Fruit fly (Drosophila melanogaster) whole organism, embryonic: ENCODE measurements around the gene Pex7.

Source experiments
- B-H1 ChIP-seq: fragments of 200-800 bp; sonication (Bioruptor generic); IDR thresholded peaks from 3 replicates; pipeline ENCODE4 v1.3.6; 2022; ENCODE audit warnings: missing biosample characterization, missing genetic modification characterization
- Blimp-1 ChIP-seq: fragments of 200-800 bp; sonication (Bioruptor generic); optimal IDR thresholded peaks from 3 replicates; lab custom pipeline; 2018; ENCODE audit warnings: missing biosample characterization, missing genetic modification characterization, mild to moderate bottlenecking, moderate library complexity, missing genetic modification reagents
- CG12236 ChIP-seq: fragments of 200-800 bp; sonication (Bioruptor generic); optimal IDR thresholded peaks from 2 replicates; lab custom pipeline; 2016; ENCODE audit warnings: missing biosample characterization, missing genetic modification characterization
- CG13296 ChIP-seq: fragments of 200-800 bp; sonication (Bioruptor generic); optimal IDR thresholded peaks from 3 replicates; lab custom pipeline; 2018; ENCODE audit warnings: missing biosample characterization, mild to moderate bottlenecking, missing genetic modification characterization
- CG13624 ChIP-seq: fragments of 200-800 bp; sonication (Bioruptor generic); optimal IDR thresholded peaks from 2 replicates; lab custom pipeline; 2016; ENCODE audit warnings: missing biosample characterization, missing genetic modification characterization
- CG15269 ChIP-seq: fragments of 200-800 bp; sonication (Bioruptor generic); optimal IDR thresholded peaks from 2 replicates; lab custom pipeline; 2018; ENCODE audit warnings: missing biosample characterization, mild to moderate bottlenecking, missing genetic modification characterization, moderate library complexity
- CG1602 ChIP-seq: fragments of 200-800 bp; sonication (Bioruptor generic); optimal IDR thresholded peaks from 3 replicates; lab custom pipeline; 2016; ENCODE audit warnings: missing biosample characterization, missing genetic modification characterization
- CG1603 ChIP-seq: fragments of 200-800 bp; sonication (Bioruptor generic); optimal IDR thresholded peaks from 2 replicates; lab custom pipeline; 2019; ENCODE audit warnings: missing biosample characterization, mild to moderate bottlenecking, missing genetic modification characterization, moderate library complexity
- CG2199 ChIP-seq: fragments of 200-800 bp; sonication (Bioruptor generic); IDR thresholded peaks from 3 replicates; pipeline ENCODE4 v1.3.6; 2022; ENCODE audit warnings: missing biosample characterization, missing genetic modification characterization
- CG31388 ChIP-seq: fragments of 200-800 bp; sonication (Bioruptor generic); optimal IDR thresholded peaks from 2 replicates; lab custom pipeline; 2016; ENCODE audit warnings: missing biosample characterization, missing genetic modification characterization
- CG6689 ChIP-seq: fragments of 200-800 bp; sonication (Bioruptor generic); IDR thresholded peaks from 2 replicates; pipeline ENCODE4 v1.3.6; 2022; ENCODE audit warnings: missing biosample characterization, missing genetic modification characterization
- CG6791 ChIP-seq: fragments of 200-800 bp; sonication (Bioruptor generic); IDR thresholded peaks from 3 replicates; pipeline ENCODE4 v1.3.6; 2022; ENCODE audit warnings: missing biosample characterization, missing genetic modification characterization; ENCODE audit not compliant: partially characterized antibody
- CG7271 ChIP-seq: fragments of 200-800 bp; sonication (Bioruptor generic); optimal IDR thresholded peaks from 2 replicates; lab custom pipeline; 2018; ENCODE audit warnings: missing biosample characterization, mild to moderate bottlenecking, missing genetic modification characterization, moderate library complexity
- CG7556 ChIP-seq: fragments of 200-800 bp; sonication (Bioruptor generic); optimal IDR thresholded peaks from 2 replicates; lab custom pipeline; 2017; ENCODE audit warnings: missing biosample characterization, mild to moderate bottlenecking, missing genetic modification characterization
- CG7963 ChIP-seq: fragments of 200-800 bp; sonication (Bioruptor generic); IDR thresholded peaks from 3 replicates; pipeline ENCODE4 v1.3.6; 2022; ENCODE audit warnings: missing biosample characterization, missing genetic modification characterization; ENCODE audit not compliant: partially characterized antibody
- CG7987 ChIP-seq: fragments of 200-800 bp; sonication (Bioruptor generic); optimal IDR thresholded peaks from 2 replicates; lab custom pipeline; 2018; ENCODE audit warnings: missing biosample characterization, mild to moderate bottlenecking, missing genetic modification characterization, moderate library complexity
- CG8765 ChIP-seq: fragments of 200-800 bp; sonication (Bioruptor generic); IDR thresholded peaks from 2 replicates; pipeline ENCODE4 v1.3.6; 2022; ENCODE audit warnings: missing biosample characterization, missing genetic modification characterization
- CG8924 ChIP-seq: fragments of 200-800 bp; optimal IDR thresholded peaks from 3 replicates; lab custom pipeline; 2019; ENCODE audit warnings: missing biosample characterization, mild to moderate bottlenecking, missing genetic modification characterization, moderate library complexity
- CG8944 ChIP-seq: fragments of 200-800 bp; sonication (Bioruptor generic); optimal IDR thresholded peaks from 3 replicates; lab custom pipeline; 2016; ENCODE audit warnings: missing biosample characterization, missing genetic modification characterization
- CG9215 ChIP-seq: fragments of 200-800 bp; sonication (Bioruptor generic); IDR thresholded peaks from 2 replicates; pipeline ENCODE4 v1.3.6; 2022; ENCODE audit warnings: missing biosample characterization, missing genetic modification characterization
- CG9876 ChIP-seq: fragments of 200-800 bp; sonication (Bioruptor generic); optimal IDR thresholded peaks from 2 replicates; lab custom pipeline; 2016; ENCODE audit warnings: missing biosample characterization, missing genetic modification characterization
- CkIIα-i1 ChIP-seq: fragments of 200-800 bp; sonication (Bioruptor generic); IDR thresholded peaks from 2 replicates; pipeline ENCODE4 v1.3.6; 2022; ENCODE audit warnings: missing biosample characterization, missing genetic modification characterization
- CoRest ChIP-seq: fragments of 200-800 bp; sonication (Bioruptor generic); optimal IDR thresholded peaks from 3 replicates; lab custom pipeline; 2018; ENCODE audit warnings: missing biosample characterization, mild to moderate bottlenecking, missing genetic modification characterization, moderate library complexity
- Dip3 ChIP-seq: fragments of 200-800 bp; sonication (Bioruptor generic); optimal IDR thresholded peaks from 3 replicates; lab custom pipeline; 2016; ENCODE audit warnings: missing biosample characterization, missing genetic modification characterization
- Dref ChIP-seq: fragments of 200-800 bp; sonication (Bioruptor generic); IDR thresholded peaks from 2 replicates; pipeline ENCODE4 v1.3.6; 2022; ENCODE audit warnings: missing biosample characterization, missing genetic modification characterization
- Drgx ChIP-seq: fragments of 200-800 bp; sonication (Bioruptor generic); IDR thresholded peaks from 2 replicates; pipeline ENCODE4 v1.3.6; 2022; ENCODE audit warnings: missing biosample characterization, missing genetic modification characterization
- Ets97D ChIP-seq: fragments of 200-800 bp; sonication (Bioruptor generic); optimal IDR thresholded peaks from 3 replicates; lab custom pipeline; 2016; ENCODE audit warnings: missing biosample characterization, missing genetic modification characterization
- HHEX ChIP-seq: fragments of 200-800 bp; sonication (Bioruptor generic); optimal IDR thresholded peaks from 3 replicates; lab custom pipeline; 2017; ENCODE audit warnings: missing biosample characterization, mild to moderate bottlenecking, missing genetic modification characterization, missing genetic modification reagents
- HLH54F ChIP-seq: fragments of 200-800 bp; sonication (Bioruptor generic); optimal IDR thresholded peaks from 3 replicates; lab custom pipeline; 2016; ENCODE audit warnings: missing biosample characterization, missing genetic modification characterization
- Oli ChIP-seq: fragments of 200-800 bp; sonication (Bioruptor generic); optimal IDR thresholded peaks from 2 replicates; lab custom pipeline; 2018; ENCODE audit warnings: missing biosample characterization, mild to moderate bottlenecking, missing genetic modification characterization, moderate library complexity
- Opbp ChIP-seq: fragments of 200-800 bp; sonication (Bioruptor generic); IDR thresholded peaks from 3 replicates; pipeline ENCODE4 v1.3.6; 2022; ENCODE audit warnings: missing biosample characterization, missing genetic modification characterization; ENCODE audit not compliant: partially characterized antibody
- Poxn ChIP-seq: fragments of 200-800 bp; sonication (Bioruptor generic); IDR thresholded peaks from 2 replicates; pipeline ENCODE4 v1.3.6; 2022; ENCODE audit warnings: missing biosample characterization, missing genetic modification characterization
- Side ChIP-seq: fragments of 200-800 bp; sonication (Bioruptor generic); optimal IDR thresholded peaks from 2 replicates; lab custom pipeline; 2016; ENCODE audit warnings: missing biosample characterization, missing genetic modification characterization
- Xrp1 ChIP-seq: fragments of 200-800 bp; sonication (Bioruptor generic); IDR thresholded peaks from 2 replicates; pipeline ENCODE4 v1.3.6; 2022; ENCODE audit warnings: missing biosample characterization, missing genetic modification characterization
- ab ChIP-seq: fragments of 200-800 bp; sonication (Bioruptor generic); optimal IDR thresholded peaks from 2 replicates; lab custom pipeline; 2016; ENCODE audit warnings: missing biosample characterization, missing genetic modification characterization
- al ChIP-seq: fragments of 200-800 bp; sonication (Bioruptor generic); IDR thresholded peaks from 2 replicates; pipeline ENCODE4 v1.3.6; 2022; ENCODE audit warnings: missing biosample characterization, missing genetic modification characterization
- bab2 ChIP-seq: fragments of 200-800 bp; sonication (Bioruptor generic); optimal IDR thresholded peaks from 2 replicates; lab custom pipeline; 2016; ENCODE audit warnings: missing biosample characterization, missing genetic modification characterization
- bbx ChIP-seq: fragments of 200-800 bp; sonication (Bioruptor generic); IDR thresholded peaks from 2 replicates; pipeline ENCODE4 v1.3.6; 2022; ENCODE audit warnings: missing biosample characterization, missing genetic modification characterization; ENCODE audit not compliant: partially characterized antibody
- chinmo ChIP-seq: fragments of 200-800 bp; sonication (Bioruptor generic); IDR thresholded peaks from 4 replicates; pipeline ENCODE4 v1.3.6; 2022; ENCODE audit warnings: missing biosample characterization, missing genetic modification characterization; ENCODE audit not compliant: partially characterized antibody
- dm ChIP-seq: fragments of 200-800 bp; sonication (Bioruptor generic); optimal IDR thresholded peaks from 3 replicates; lab custom pipeline; 2016; ENCODE audit warnings: missing biosample characterization, missing genetic modification characterization
- gcm2 ChIP-seq: fragments of 200-800 bp; sonication (Bioruptor generic); optimal IDR thresholded peaks from 2 replicates; lab custom pipeline; 2016; ENCODE audit warnings: missing biosample characterization, missing genetic modification characterization
- gt ChIP-seq: fragments of 200-800 bp; sonication (Bioruptor generic); IDR thresholded peaks from 2 replicates; pipeline ENCODE4 v1.3.6; 2022; ENCODE audit warnings: missing biosample characterization, missing genetic modification characterization
- lbe ChIP-seq: fragments of 200-800 bp; sonication (Bioruptor generic); optimal IDR thresholded peaks from 2 replicates; lab custom pipeline; 2016; ENCODE audit warnings: missing biosample characterization, mild to moderate bottlenecking, missing genetic modification characterization
- lmd ChIP-seq: fragments of 200-800 bp; sonication (Bioruptor generic); IDR thresholded peaks from 2 replicates; pipeline ENCODE4 v1.3.6; 2022; ENCODE audit warnings: missing biosample characterization, missing genetic modification characterization
- otp ChIP-seq: fragments of 200-800 bp; sonication (Bioruptor generic); IDR thresholded peaks from 3 replicates; pipeline ENCODE4, ENCODE4 v1.3.6; 2022; ENCODE audit warnings: missing biosample characterization, missing genetic modification characterization
- pnt ChIP-seq: fragments of 200-800 bp; sonication (Bioruptor generic); optimal IDR thresholded peaks from 3 replicates; lab custom pipeline; 2016; ENCODE audit warnings: missing biosample characterization, missing genetic modification characterization
- prd ChIP-seq, 3 experiments: fragments of >200 bp in 2 of 3; fragments of 200-800 bp in 1 of 3; sonication (Bioruptor generic) in 1 of 3; optimal IDR thresholded peaks in 2 of 3; IDR thresholded peaks in 1 of 3; 2 replicates in 2 of 3; 3 replicates in 1 of 3; pipeline versions ENCODE4 v1.3.6 to Lab custom; 2017 to 2022; ENCODE audit warnings: missing biosample characterization in 1 of 3, missing genetic modification characterization in 1 of 3
- ranshi ChIP-seq: fragments of 200-800 bp; sonication (Bioruptor generic); IDR thresholded peaks from 2 replicates; pipeline ENCODE4 v1.3.6; 2022; ENCODE audit warnings: missing biosample characterization, missing genetic modification characterization
- tgo ChIP-seq: fragments of 200-800 bp; sonication (Bioruptor generic); IDR thresholded peaks from 3 replicates; pipeline ENCODE4 v1.3.6; 2022; ENCODE audit warnings: missing biosample characterization, missing genetic modification characterization
- twi ChIP-seq: fragments of 200-800 bp; optimal IDR thresholded peaks from 2 replicates; lab custom pipeline; 2019; ENCODE audit warnings: missing biosample characterization, mild to moderate bottlenecking, missing genetic modification characterization, moderate library complexity

Pex7 gene

DNA sequence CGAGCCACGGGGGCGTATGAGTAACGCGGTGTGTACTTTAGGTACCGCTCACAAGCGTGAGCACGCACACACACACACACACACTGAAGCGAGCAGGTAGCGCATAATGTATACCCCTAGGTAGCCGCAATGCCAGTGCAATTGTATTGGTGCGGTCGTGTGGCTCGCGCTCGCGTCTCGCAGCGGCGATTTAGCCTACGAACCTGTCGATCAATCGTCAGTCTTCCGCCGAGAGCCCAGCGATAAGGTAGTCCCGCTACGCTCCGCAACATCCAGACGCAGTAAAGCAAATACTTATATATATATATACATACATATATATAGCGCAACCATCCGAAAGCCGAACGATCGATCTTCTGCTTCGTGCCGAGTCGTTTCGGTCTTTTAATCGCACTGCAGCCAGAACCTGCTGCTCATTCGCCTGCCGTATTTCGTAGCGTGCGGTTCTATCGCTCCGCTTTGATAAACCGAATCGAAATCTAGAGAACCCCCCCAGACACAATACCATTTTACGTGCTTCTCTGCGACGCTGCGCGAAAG lies 28.7 kb downstream of the Pex7 start, which contains the start of gene hry (continued):
- TF ChIP-seq CG7963 (GFP tag; lab: Robert Waterston, UW) (no peak), ranshi (GFP tag; lab: Robert Waterston, UW) (peak; percentile 55; the same call in 1 of the 2 replicates), CG7271 (tag; lab: Kevin White, UChicago) (no peak), prd (optimal IDR thresholded peaks at IDR 0.05; lab: Kevin White, UChicago) (no peak), prd (GFP tag; IDR thresholded peaks at IDR 0.05; lab: Robert Waterston, UW) (no peak), otp (no peak), Opbp (GFP tag; lab: Robert Waterston, UW) (peak; percentile 69; the same call in 2 of the 3 replicates), Ets97D (no peak), CG9876 (GFP tag; lab: Kevin White, UChicago) (no peak), Dref (GFP tag; lab: Robert Waterston, UW) (peak; percentile 16; the same call in 1 of the 2 replicates), Side (GFP tag; lab: Kevin White, UChicago) (no peak), CG15269 (tag; lab: Kevin White, UChicago) (peak; percentile 56), tgo (GFP tag; lab: Robert Waterston, UW) (no peak), CG9215 (GFP tag; lab: Robert Waterston, UW) (no peak), Xrp1 (GFP tag; lab: Robert Waterston, UW) (peak; percentile 39; the same call in 1 of the 2 replicates), CG7556 (GFP tag; lab: Kevin White, UChicago) (no peak), Poxn (GFP tag; lab: Robert Waterston, UW) (no peak), CoRest (peak; percentile 34), twi (tag; lab: Kevin White, UChicago) (peak; percentile 56), CG12236 (no peak), gt (GFP tag; lab: Robert Waterston, UW) (no peak), Oli (tag; lab: Kevin White, UChicago) (peak; percentile 44), CkIIα-i1 (GFP tag; lab: Robert Waterston, UW) (no peak), bbx (GFP tag; lab: Robert Waterston, UW) (peak; percentile 64), CG13296 (GFP tag; lab: Kevin White, UChicago) (peak; percentile 52), CG31388 (no peak), al (no peak), chinmo (peak; percentile 99), CG7987 (GFP tag; lab: Kevin White, UChicago) (peak; percentile 62), B-H1 (no peak; the same call in 2 of the 3 replicates), pnt (GFP tag; lab: Kevin White, UChicago) (no peak), dm (GFP tag; lab: Kevin White, UChicago) (no peak), HLH54F (GFP tag; lab: Kevin White, UChicago) (no peak), CG8765 (GFP tag; lab: Robert Waterston, UW) (no peak), bab2 (no peak), Drgx (GFP tag; lab: Robert Waterston, UW) (peak; percentile 35; the same call in 1 of the 2 replicates), lmd (GFP tag; lab: Robert Waterston, UW) (no peak), Blimp-1 (GFP tag; lab: Kevin White, UChicago) (peak; percentile 92), CG6791 (peak; percentile 41; the same call in 1 of the 3 replicates), CG13624 (GFP tag; lab: Kevin White, UChicago) (no peak), gcm2 (GFP tag; lab: Kevin White, UChicago) (no peak), CG8944 (GFP tag; lab: Kevin White, UChicago) (no peak), CG1602 (GFP tag; lab: Kevin White, UChicago) (no peak), CG1603 (tag; lab: Kevin White, UChicago) (no peak), CG6689 (GFP tag; lab: Robert Waterston, UW) (peak; percentile 36; the same call in 1 of the 2 replicates), ab (GFP tag; lab: Kevin White, UChicago) (no peak), lbe (GFP tag; lab: Kevin White, UChicago) (peak; percentile 77), Dip3 (GFP tag; lab: Kevin White, UChicago) (no peak), CG2199 (GFP tag; lab: Robert Waterston, UW) (peak; percentile 44; the same call in 1 of the 3 replicates), CG8924 (tag; lab: Kevin White, UChicago) (peak; percentile 44), HHEX (peak; percentile 25)
